Worm (Caenorhabditis elegans) whole organism, L2 larva: ENCODE measurements around the gene C05C8.7.

ENCODE experiments used
- ama-1 ChIP-seq: fragments of 150-350 bp; optimal IDR thresholded peaks from 2 replicates; lab custom pipeline; 2018; ENCODE audit warnings: inconsistent platforms
- ceh-82 ChIP-seq: fragments of 150-350 bp; optimal IDR thresholded peaks from 2 replicates; lab custom pipeline; 2014; ENCODE audit warnings: missing biosample characterization, missing genetic modification characterization
- elt-3 ChIP-seq: sonication (generic microtip); optimal IDR thresholded peaks from 2 replicates; lab custom pipeline; 2017; ENCODE audit warnings: missing biosample characterization, missing genetic modification characterization
- fos-1 ChIP-seq: fragments of 150-350 bp; optimal IDR thresholded peaks from 2 replicates; lab custom pipeline; 2014; ENCODE audit warnings: missing biosample characterization, missing genetic modification characterization
- nhr-11 ChIP-seq: fragments of 150-350 bp; optimal IDR thresholded peaks from 2 replicates; lab custom pipeline; 2014; ENCODE audit warnings: missing biosample characterization, missing genetic modification characterization
- nhr-23 ChIP-seq: fragments of 150-350 bp; optimal IDR thresholded peaks from 2 replicates; lab custom pipeline; 2014; ENCODE audit warnings: missing biosample characterization, missing genetic modification reagents, missing genetic modification characterization
- nhr-237 ChIP-seq: fragments of 150-350 bp; optimal IDR thresholded peaks from 2 replicates; lab custom pipeline; 2014; ENCODE audit warnings: missing biosample characterization, missing genetic modification characterization
- nhr-25 ChIP-seq: fragments of 150-350 bp; sonication (generic microtip); optimal IDR thresholded peaks from 3 replicates; lab custom pipeline; 2014; ENCODE audit warnings: missing biosample characterization, missing genetic modification characterization
- snpc-4 ChIP-seq: fragments of 150-350 bp; optimal IDR thresholded peaks from 2 replicates; lab custom pipeline; 2014; ENCODE audit warnings: missing biosample characterization, missing genetic modification characterization
- unc-62 ChIP-seq: fragments of 150-350 bp; optimal IDR thresholded peaks from 2 replicates; lab custom pipeline; 2014; ENCODE audit warnings: missing biosample characterization, missing genetic modification reagents, missing genetic modification characterization
- zag-1 ChIP-seq: fragments of 150-350 bp; optimal IDR thresholded peaks from 2 replicates; lab custom pipeline; 2014; ENCODE audit warnings: missing biosample characterization, missing genetic modification characterization
- ztf-1 ChIP-seq: fragments of 200-800 bp; sonication (Bioruptor generic); conservative IDR thresholded peaks from 2 replicates; pipeline ENCODE4 v1.3.6; 2022; ENCODE audit warnings: missing genetic modification characterization, missing compliant biosample characterization
- ztf-11 ChIP-seq: sonication (generic microtip); optimal IDR thresholded peaks from 2 replicates; lab custom pipeline; 2017; ENCODE audit warnings: missing biosample characterization, missing genetic modification characterization

ce11 chrV:7234726-7235125 is 12.1 kb downstream of the C05C8.7 start, which contains the start of gene C05C8.5:
- TF ChIP-seq nhr-25 (tag; lab: Kevin White, UChicago) (no peak), snpc-4 (tag; lab: Kevin White, UChicago) (no peak), fos-1 (tag; lab: Kevin White, UChicago) (no peak), ceh-82 (tag; lab: Kevin White, UChicago) (no peak), elt-3 (tag; lab: Kevin White, UChicago) (no peak), zag-1 (tag; lab: Kevin White, UChicago) (no peak), unc-62 (GFP tag; lab: Kevin White, UChicago) (no peak), ztf-1 (GFP tag; lab: Robert Waterston, UW) (no peak), nhr-23 (tag; lab: Kevin White, UChicago) (no peak), nhr-237 (tag; lab: Kevin White, UChicago) (no peak), ztf-11 (no peak), ama-1 (lab: Kevin White, UChicago) (no peak), nhr-11 (tag; lab: Kevin White, UChicago) (no peak)
